Worm (Caenorhabditis elegans) whole organism, L2 larva: ENCODE results near the gene F16G10.9.

Source experiments
- R02D3.7 ChIP-seq: fragments of 150-350 bp; optimal IDR thresholded peaks from 2 replicates; lab custom pipeline; 2014; ENCODE audit warnings: missing biosample characterization, missing genetic modification characterization
- elt-3 ChIP-seq: sonication (generic microtip); optimal IDR thresholded peaks from 2 replicates; lab custom pipeline; 2017; ENCODE audit warnings: missing biosample characterization, missing genetic modification characterization
- nhr-10 ChIP-seq: sonication (generic microtip); optimal IDR thresholded peaks from 2 replicates; lab custom pipeline; 2017; ENCODE audit warnings: missing biosample characterization, missing genetic modification characterization
- nhr-12 ChIP-seq: fragments of 150-350 bp; optimal IDR thresholded peaks from 2 replicates; lab custom pipeline; 2014; ENCODE audit warnings: missing biosample characterization, missing genetic modification characterization
- skn-1 ChIP-seq: sonication (generic microtip); optimal IDR thresholded peaks from 2 replicates; lab custom pipeline; 2017; ENCODE audit warnings: missing biosample characterization, missing genetic modification characterization
- snpc-4 ChIP-seq: fragments of 150-350 bp; optimal IDR thresholded peaks from 2 replicates; lab custom pipeline; 2014; ENCODE audit warnings: missing biosample characterization, missing genetic modification characterization
- unc-39 ChIP-seq: fragments of 150-350 bp; optimal IDR thresholded peaks from 2 replicates; lab custom pipeline; 2014; ENCODE audit warnings: missing biosample characterization, missing genetic modification characterization
- unc-62 ChIP-seq: fragments of 150-350 bp; optimal IDR thresholded peaks from 2 replicates; lab custom pipeline; 2014; ENCODE audit warnings: missing biosample characterization, missing genetic modification reagents, missing genetic modification characterization
- zag-1 ChIP-seq: fragments of 150-350 bp; optimal IDR thresholded peaks from 2 replicates; lab custom pipeline; 2014; ENCODE audit warnings: missing biosample characterization, missing genetic modification characterization
- ztf-11 ChIP-seq: sonication (generic microtip); optimal IDR thresholded peaks from 2 replicates; lab custom pipeline; 2017; ENCODE audit warnings: missing biosample characterization, missing genetic modification characterization

DNA sequence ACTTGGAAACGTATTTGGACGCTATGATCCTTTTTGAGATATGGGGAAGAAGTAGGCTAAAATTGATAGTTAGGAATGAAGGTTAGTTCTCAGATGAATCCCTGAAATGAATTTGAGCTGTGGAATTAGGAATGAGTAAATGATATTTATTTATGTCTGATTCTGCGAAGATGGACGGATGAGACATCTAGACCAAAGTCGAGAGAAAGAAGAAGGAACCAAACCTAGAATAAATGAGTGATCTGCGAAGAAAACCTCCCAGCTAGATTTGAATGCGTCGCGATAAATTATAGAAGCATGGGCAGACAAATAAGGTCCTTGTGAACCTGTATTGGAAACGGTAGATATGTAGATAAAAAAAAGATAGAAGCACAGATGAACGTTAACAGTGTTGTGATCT, 25.4 kb downstream of the F16G10.9 start, which contains the start of gene F43C11.16:
- no peak for TF ChIP-seq nhr-10 (tag; lab: Kevin White, UChicago)
- no peak for TF ChIP-seq unc-62
- no peak for TF ChIP-seq zag-1 (tag; lab: Kevin White, UChicago)
- TF ChIP-seq nhr-12 (tag; lab: Kevin White, UChicago): no peak
- no peak for TF ChIP-seq R02D3.7 (tag; lab: Kevin White, UChicago)
- no peak for TF ChIP-seq skn-1
- no peak for TF ChIP-seq ztf-11 (tag; lab: Kevin White, UChicago)
- no peak for TF ChIP-seq snpc-4 (tag; lab: Kevin White, UChicago)
- TF ChIP-seq unc-39 (tag; lab: Kevin White, UChicago): no peak
- no peak for TF ChIP-seq elt-3 (tag; lab: Kevin White, UChicago)
